Worm (Caenorhabditis elegans) whole organism, L4 larva: ENCODE data around the gene F36F12.7.

Source experiments
- T26A8.4 ChIP-seq: fragments of 200-800 bp; sonication (Bioruptor generic); IDR thresholded peaks from 2 replicates; pipeline ENCODE4 v1.3.6; 2022; ENCODE audit warnings: missing genetic modification characterization, missing compliant biosample characterization
- ZK337.2 ChIP-seq: fragments of 200-800 bp; sonication (Bioruptor generic); IDR thresholded peaks from 2 replicates; pipeline ENCODE4 v1.3.6; 2022; ENCODE audit warnings: missing genetic modification reagents, missing genetic modification characterization, missing compliant biosample characterization
- ces-1 ChIP-seq: fragments of 150-350 bp; sonication (generic microtip); optimal IDR thresholded peaks from 4 replicates; lab custom pipeline; 2014; ENCODE audit warnings: missing biosample characterization, missing genetic modification reagents, missing genetic modification characterization
- lin-1 ChIP-seq: fragments of 200-800 bp; sonication (Bioruptor generic); IDR thresholded peaks from 2 replicates; pipeline ENCODE4 v1.3.6; 2022; ENCODE audit warnings: missing genetic modification reagents, missing genetic modification characterization, missing compliant biosample characterization
- nhr-237 ChIP-seq: sonication (generic microtip); optimal IDR thresholded peaks from 2 replicates; lab custom pipeline; 2017; ENCODE audit warnings: missing biosample characterization, missing genetic modification characterization
- nhr-76 ChIP-seq: fragments of 150-350 bp; optimal IDR thresholded peaks from 2 replicates; lab custom pipeline; 2014; ENCODE audit warnings: missing biosample characterization, missing genetic modification characterization
- nhr-77 ChIP-seq: fragments of 150-350 bp; optimal IDR thresholded peaks from 2 replicates; lab custom pipeline; 2014; ENCODE audit warnings: missing biosample characterization, missing genetic modification characterization
- pqm-1 ChIP-seq: sonication (generic microtip); optimal IDR thresholded peaks from 2 replicates; lab custom pipeline; 2017; ENCODE audit warnings: missing biosample characterization, missing genetic modification characterization
- snpc-4 ChIP-seq: fragments of 150-350 bp; optimal IDR thresholded peaks from 2 replicates; lab custom pipeline; 2014; ENCODE audit warnings: missing biosample characterization, missing genetic modification characterization
- zfp-2 ChIP-seq: sonication (generic microtip); optimal IDR thresholded peaks from 2 replicates; lab custom pipeline; 2016; ENCODE audit warnings: mild to moderate bottlenecking, missing genetic modification characterization, missing compliant biosample characterization

ce11 chrV:2126996-2127585, 28.0 kb downstream of the F36F12.7 start, which contains the start of gene ldp-1:
- TF ChIP-seq ces-1 (GFP tag; lab: Kevin White, UChicago): no peak
- TF ChIP-seq zfp-2 (tag; lab: Kevin White, UChicago): no peak
- no peak for TF ChIP-seq lin-1
- TF ChIP-seq ZK337.2 (GFP tag; lab: Robert Waterston, UW): peak; percentile 78
- no peak for TF ChIP-seq pqm-1
- no peak for TF ChIP-seq nhr-77
- TF ChIP-seq snpc-4 (tag; lab: Kevin White, UChicago): no peak
- no peak for TF ChIP-seq nhr-76 (tag; lab: Kevin White, UChicago)
- no peak for TF ChIP-seq nhr-237
- TF ChIP-seq T26A8.4 (GFP tag; lab: Robert Waterston, UW): peak; percentile 56; the same call in 1 of the 2 replicates
